Worm (Caenorhabditis elegans) whole organism, L2 larva: ENCODE data around the gene T28D6.5.

Source experiments
- alr-1 ChIP-seq: fragments of 150-350 bp; optimal IDR thresholded peaks from 2 replicates; lab custom pipeline; 2014; ENCODE audit warnings: missing biosample characterization, missing genetic modification characterization
- crh-2 ChIP-seq: sonication (generic microtip); optimal IDR thresholded peaks from 2 replicates; lab custom pipeline; 2017; ENCODE audit warnings: missing biosample characterization, missing genetic modification characterization
- fos-1 ChIP-seq: fragments of 150-350 bp; optimal IDR thresholded peaks from 2 replicates; lab custom pipeline; 2014; ENCODE audit warnings: missing biosample characterization, missing genetic modification characterization
- lin-39 ChIP-seq: fragments of 150-350 bp; optimal IDR thresholded peaks from 2 replicates; lab custom pipeline; 2014; ENCODE audit warnings: missing biosample characterization, missing genetic modification reagents, missing genetic modification characterization
- mbf-1 ChIP-seq: sonication (generic microtip); optimal IDR thresholded peaks from 2 replicates; lab custom pipeline; 2017; ENCODE audit warnings: missing biosample characterization, missing genetic modification characterization
- nhr-21 ChIP-seq: fragments of 150-350 bp; optimal IDR thresholded peaks from 2 replicates; lab custom pipeline; 2014; ENCODE audit warnings: missing biosample characterization, missing genetic modification characterization
- nhr-77 ChIP-seq: fragments of 150-350 bp; optimal IDR thresholded peaks from 2 replicates; lab custom pipeline; 2014; ENCODE audit warnings: missing biosample characterization, missing genetic modification characterization

The T28D6.5 gene

ce11 chrIII:11390832-11391231 lies 57.4 kb downstream of the T28D6.5 start:
- TF ChIP-seq fos-1 (tag; lab: Kevin White, UChicago) (no peak), nhr-77 (tag; lab: Kevin White, UChicago) (no peak), mbf-1 (tag; lab: Kevin White, UChicago) (no peak), crh-2 (no peak), nhr-21 (tag; lab: Kevin White, UChicago) (no peak), alr-1 (tag; lab: Kevin White, UChicago) (no peak), lin-39 (tag; lab: Kevin White, UChicago) (no peak)
- TF ChIP-seq, all 48 proteins: peak for 0
